Worm (Caenorhabditis elegans) whole organism, midembryonic: Measurements from ENCODE around the gene rgs-10.

Experiments
- T22C8.4 ChIP-seq: fragments of 200-800 bp; sonication (Bioruptor generic); IDR thresholded peaks from 2 replicates; pipeline ENCODE4 v1.3.6; 2022; ENCODE audit warnings: missing genetic modification characterization, missing compliant biosample characterization
- med-1 ChIP-seq: sonication (generic microtip); optimal IDR thresholded peaks from 2 replicates; lab custom pipeline; 2017; ENCODE audit warnings: missing genetic modification characterization, mild to moderate bottlenecking, missing compliant biosample characterization, antibody characterized with exemption, missing genetic modification reagents; ENCODE audit not compliant: insufficient read depth
- ztf-29 ChIP-seq: fragments of 200-800 bp; sonication (Bioruptor generic); IDR thresholded peaks from 2 replicates; pipeline ENCODE4 v1.3.6; 2022; ENCODE audit warnings: missing genetic modification reagents, missing genetic modification characterization, missing compliant biosample characterization

DNA sequence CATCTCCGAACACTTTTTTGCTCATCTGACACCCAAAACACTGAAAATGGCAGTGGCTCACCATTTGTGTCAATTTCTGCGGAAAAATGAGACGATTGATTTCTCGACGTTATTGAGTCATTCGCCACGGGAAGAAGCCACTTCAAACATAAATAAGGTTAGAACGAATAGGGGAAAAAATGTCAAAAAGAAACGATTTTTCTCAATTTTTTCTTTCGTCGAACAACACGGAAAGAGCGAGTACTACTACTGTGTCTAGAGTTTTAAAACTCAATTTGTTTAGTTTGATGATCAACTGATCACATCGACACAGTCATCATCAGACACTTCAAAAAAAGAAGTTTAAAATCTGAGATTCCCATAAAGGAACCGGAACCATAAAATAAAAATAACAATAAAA is 41.7 kb upstream of the rgs-10 start:
- TF ChIP-seq ztf-29 (GFP tag; lab: Robert Waterston, UW), result no peak
- no peak for TF ChIP-seq med-1 (GFP tag; lab: Kevin White, UChicago)
- no peak for TF ChIP-seq T22C8.4 (GFP tag; lab: Robert Waterston, UW)
